Fruit fly (Drosophila melanogaster): Measurements from ENCODE around the gene CG31036.

dm6 chr3R:29868676-29869349, 39.1 kb upstream of the CG31036 start, which contains the start of gene Zip99C:
- no peak for TF ChIP-seq CG8478 (optimal IDR thresholded peaks at IDR 0.05)
- no peak for TF ChIP-seq pan (optimal IDR thresholded peaks at IDR 0.05)
- no peak for TF ChIP-seq Dll (optimal IDR thresholded peaks at IDR 0.05)
- no peak for TF ChIP-seq psq (optimal IDR thresholded peaks at IDR 0.05)
